Fruit fly (Drosophila melanogaster) whole organism, embryonic: ENCODE data around the gene CG17124.
A peak's percentile ranks its signal among the peaks of the same experiment; 100 is the strongest.

Experiments used
- Ada2b ChIP-seq: fragments of 200-800 bp; sonication (Bioruptor generic); IDR thresholded peaks from 2 replicates; pipeline ENCODE4 v1.3.6; 2022; ENCODE audit warnings: missing biosample characterization, missing genetic modification characterization
- B-H1 ChIP-seq: fragments of 200-800 bp; sonication (Bioruptor generic); IDR thresholded peaks from 3 replicates; pipeline ENCODE4 v1.3.6; 2022; ENCODE audit warnings: missing biosample characterization, missing genetic modification characterization
- Bgb ChIP-seq: fragments of 200-800 bp; sonication (Bioruptor generic); IDR thresholded peaks from 2 replicates; pipeline ENCODE4 v1.3.6; 2022; ENCODE audit warnings: missing biosample characterization, missing genetic modification characterization; ENCODE audit not compliant: partially characterized antibody
- CG10147 ChIP-seq: fragments of 200-800 bp; sonication (Bioruptor generic); optimal IDR thresholded peaks from 2 replicates; lab custom pipeline; 2019; ENCODE audit warnings: missing biosample characterization, mild to moderate bottlenecking, missing genetic modification characterization, moderate library complexity
- CG10209 ChIP-seq: fragments of 200-800 bp; sonication (Bioruptor generic); optimal IDR thresholded peaks from 3 replicates; lab custom pipeline; 2017; ENCODE audit warnings: missing biosample characterization, mild to moderate bottlenecking, missing genetic modification characterization, missing genetic modification reagents
- CG10565 ChIP-seq: fragments of 200-800 bp; sonication (Bioruptor generic); optimal IDR thresholded peaks from 3 replicates; lab custom pipeline; 2016; ENCODE audit warnings: missing biosample characterization, mild to moderate bottlenecking, missing genetic modification characterization
- CG10654 ChIP-seq: fragments of 200-800 bp; sonication (Bioruptor generic); optimal IDR thresholded peaks from 2 replicates; lab custom pipeline; 2016; ENCODE audit warnings: missing biosample characterization, missing genetic modification characterization
- CG10959 ChIP-seq: fragments of 200-800 bp; sonication (Bioruptor generic); IDR thresholded peaks from 2 replicates; pipeline ENCODE4 v1.3.6; 2022; ENCODE audit warnings: missing biosample characterization, missing genetic modification characterization
- CG13296 ChIP-seq: fragments of 200-800 bp; sonication (Bioruptor generic); optimal IDR thresholded peaks from 3 replicates; lab custom pipeline; 2018; ENCODE audit warnings: missing biosample characterization, mild to moderate bottlenecking, missing genetic modification characterization
- CG13775 ChIP-seq: fragments of 200-800 bp; sonication (Bioruptor generic); optimal IDR thresholded peaks from 3 replicates; lab custom pipeline; 2017; ENCODE audit warnings: missing biosample characterization, mild to moderate bottlenecking, missing genetic modification characterization
- CG15514 ChIP-seq: fragments of 200-800 bp; sonication (Bioruptor generic); optimal IDR thresholded peaks from 3 replicates; lab custom pipeline; 2017; ENCODE audit warnings: missing biosample characterization, missing genetic modification characterization, mild to moderate bottlenecking, moderate library complexity, missing genetic modification reagents
- CG1792 ChIP-seq: fragments of 200-800 bp; sonication (Bioruptor generic); optimal IDR thresholded peaks from 2 replicates; lab custom pipeline; 2016; ENCODE audit warnings: missing biosample characterization, missing genetic modification characterization
- CG18764 ChIP-seq: fragments of 200-800 bp; sonication (Bioruptor generic); optimal IDR thresholded peaks from 3 replicates; lab custom pipeline; 2016; ENCODE audit warnings: missing biosample characterization, missing genetic modification characterization
- CG2875 ChIP-seq: fragments of 200-800 bp; sonication (Bioruptor generic); optimal IDR thresholded peaks from 2 replicates; lab custom pipeline; 2017; ENCODE audit warnings: missing biosample characterization, mild to moderate bottlenecking, missing genetic modification characterization, missing genetic modification reagents
- CG32772 ChIP-seq: fragments of 200-800 bp; sonication (Bioruptor generic); IDR thresholded peaks from 2 replicates; pipeline ENCODE4 v1.3.6; 2022; ENCODE audit warnings: missing biosample characterization, missing genetic modification characterization
- CG6254 ChIP-seq: fragments of 200-800 bp; sonication (Bioruptor generic); optimal IDR thresholded peaks from 3 replicates; lab custom pipeline; 2017; ENCODE audit warnings: mild to moderate bottlenecking, missing biosample characterization, missing genetic modification reagents, missing genetic modification characterization
- CG9727 ChIP-seq: fragments of 200-800 bp; sonication (Bioruptor generic); optimal IDR thresholded peaks from 3 replicates; lab custom pipeline; 2017; ENCODE audit warnings: missing biosample characterization, mild to moderate bottlenecking, missing genetic modification characterization
- D19B ChIP-seq: fragments of 200-800 bp; sonication (Bioruptor generic); optimal IDR thresholded peaks from 2 replicates; lab custom pipeline; 2017; ENCODE audit warnings: missing biosample characterization, mild to moderate bottlenecking, missing genetic modification characterization
- H15 ChIP-seq: fragments of 200-800 bp; sonication (Bioruptor generic); IDR thresholded peaks from 3 replicates; pipeline ENCODE4 v1.3.6; 2022; ENCODE audit warnings: missing biosample characterization, missing genetic modification characterization
- Hr78 ChIP-seq, 2 experiments: fragments of 200-800 bp in 1 of 2; fragments of >200 bp in 1 of 2; sonication (Bioruptor generic) in 1 of 2; optimal IDR thresholded peaks; 2 replicates each; lab custom pipeline; 2017 to 2019; ENCODE audit warnings: missing biosample characterization in 2 of 2, missing genetic modification characterization in 2 of 2, mild to moderate bottlenecking in 1 of 2, moderate library complexity in 1 of 2
- Hsf ChIP-seq: fragments of 200-800 bp; sonication (Bioruptor generic); optimal IDR thresholded peaks from 3 replicates; lab custom pipeline; 2016; ENCODE audit warnings: missing biosample characterization, missing genetic modification characterization
- Neu2 ChIP-seq: fragments of 200-800 bp; sonication (Bioruptor generic); optimal IDR thresholded peaks from 3 replicates; lab custom pipeline; 2016; ENCODE audit warnings: missing biosample characterization, missing genetic modification characterization, borderline replicate concordance
- Nf-YC ChIP-seq: fragments of 200-800 bp; optimal IDR thresholded peaks from 3 replicates; lab custom pipeline; 2019; ENCODE audit warnings: missing biosample characterization, mild to moderate bottlenecking, missing genetic modification characterization, moderate library complexity
- Oaz ChIP-seq: fragments of 200-800 bp; sonication (Bioruptor generic); IDR thresholded peaks from 2 replicates; pipeline ENCODE4 v1.3.6; 2022; ENCODE audit warnings: missing biosample characterization, missing genetic modification characterization
- Optix ChIP-seq: fragments of 200-800 bp; sonication (Bioruptor generic); IDR thresholded peaks from 3 replicates; pipeline ENCODE4 v1.3.6; 2022; ENCODE audit warnings: missing biosample characterization, missing genetic modification characterization
- PHDP ChIP-seq: fragments of 200-800 bp; sonication (Bioruptor generic); optimal IDR thresholded peaks from 3 replicates; lab custom pipeline; 2018; ENCODE audit warnings: missing biosample characterization, mild to moderate bottlenecking, missing genetic modification characterization, moderate library complexity
- Six4 ChIP-seq: fragments of 200-800 bp; sonication (Bioruptor generic); optimal IDR thresholded peaks from 2 replicates; lab custom pipeline; 2016; ENCODE audit warnings: missing biosample characterization, missing genetic modification characterization
- Sox100B ChIP-seq: fragments of 200-800 bp; sonication (Bioruptor generic); optimal IDR thresholded peaks from 3 replicates; lab custom pipeline; 2018; ENCODE audit warnings: missing biosample characterization, mild to moderate bottlenecking, missing genetic modification characterization
- bcd ChIP-seq: fragments of 200-800 bp; sonication (Bioruptor generic); optimal IDR thresholded peaks from 2 replicates; lab custom pipeline; 2017; ENCODE audit warnings: missing biosample characterization, mild to moderate bottlenecking, missing genetic modification characterization
- bowl ChIP-seq: fragments of 200-800 bp; sonication (Bioruptor generic); IDR thresholded peaks from 2 replicates; pipeline ENCODE4 v1.3.6; 2022; ENCODE audit warnings: missing biosample characterization, missing genetic modification characterization
- btn ChIP-seq: fragments of 200-800 bp; sonication (Bioruptor generic); optimal IDR thresholded peaks from 2 replicates; lab custom pipeline; 2016; ENCODE audit warnings: missing biosample characterization, missing genetic modification characterization
- cad ChIP-seq: fragments of >200 bp; optimal IDR thresholded peaks from 2 replicates; lab custom pipeline; 2017; ENCODE audit warnings: missing biosample characterization, missing genetic modification characterization
- cato ChIP-seq: fragments of 200-800 bp; sonication (Bioruptor generic); optimal IDR thresholded peaks from 2 replicates; lab custom pipeline; 2016; ENCODE audit warnings: missing biosample characterization, missing genetic modification characterization, borderline replicate concordance
- chinmo ChIP-seq: fragments of 200-800 bp; sonication (Bioruptor generic); IDR thresholded peaks from 4 replicates; pipeline ENCODE4 v1.3.6; 2022; ENCODE audit warnings: missing biosample characterization, missing genetic modification characterization; ENCODE audit not compliant: partially characterized antibody
- ems ChIP-seq: fragments of 200-800 bp; sonication (Bioruptor generic); optimal IDR thresholded peaks from 3 replicates; lab custom pipeline; 2016; ENCODE audit warnings: missing biosample characterization, missing genetic modification characterization
- en ChIP-seq: fragments of 200-800 bp; sonication (Bioruptor generic); optimal IDR thresholded peaks from 2 replicates; lab custom pipeline; 2016; ENCODE audit warnings: missing biosample characterization, missing genetic modification characterization
- fd96Cb ChIP-seq: fragments of 200-800 bp; sonication (Bioruptor generic); optimal IDR thresholded peaks from 2 replicates; lab custom pipeline; 2018; ENCODE audit warnings: missing biosample characterization, mild to moderate bottlenecking, missing genetic modification characterization, moderate library complexity
- nau ChIP-seq: fragments of 200-800 bp; sonication (Bioruptor generic); optimal IDR thresholded peaks from 3 replicates; lab custom pipeline; 2017; ENCODE audit warnings: missing biosample characterization, mild to moderate bottlenecking, missing genetic modification characterization, missing genetic modification reagents
- pb ChIP-seq: fragments of 200-800 bp; sonication (Bioruptor generic); optimal IDR thresholded peaks from 3 replicates; lab custom pipeline; 2016; ENCODE audit warnings: missing biosample characterization, missing genetic modification characterization
- pzg ChIP-seq: fragments of 200-800 bp; sonication (Bioruptor generic); optimal IDR thresholded peaks from 3 replicates; lab custom pipeline; 2018; ENCODE audit warnings: missing biosample characterization, mild to moderate bottlenecking, missing genetic modification characterization, moderate library complexity
- rib ChIP-seq: fragments of 200-800 bp; sonication (Bioruptor generic); IDR thresholded peaks from 2 replicates; pipeline ENCODE4 v1.3.6; 2022; ENCODE audit warnings: missing biosample characterization, missing genetic modification characterization
- run ChIP-seq: fragments of 200-800 bp; sonication (Bioruptor generic); optimal IDR thresholded peaks from 3 replicates; lab custom pipeline; 2018; ENCODE audit warnings: missing biosample characterization, mild to moderate bottlenecking, missing genetic modification characterization
- sd ChIP-seq: fragments of 200-800 bp; sonication (Bioruptor generic); optimal IDR thresholded peaks from 3 replicates; lab custom pipeline; 2018; ENCODE audit warnings: missing biosample characterization, mild to moderate bottlenecking, missing genetic modification characterization, moderate library complexity
- sens ChIP-seq: fragments of 200-800 bp; sonication (Bioruptor generic); peaks from one replicate; lab custom pipeline; 2016; ENCODE audit warnings: missing biosample characterization, missing genetic modification characterization
- slou ChIP-seq: fragments of 200-800 bp; sonication (Bioruptor generic); optimal IDR thresholded peaks from 3 replicates; lab custom pipeline; 2016; ENCODE audit warnings: missing biosample characterization, missing genetic modification characterization
- stc ChIP-seq: fragments of 200-800 bp; sonication (Bioruptor generic); IDR thresholded peaks from 2 replicates; pipeline ENCODE4 v1.3.6; 2022; ENCODE audit warnings: missing biosample characterization, missing genetic modification characterization
- tin ChIP-seq: fragments of 200-800 bp; sonication (Bioruptor generic); optimal IDR thresholded peaks from 3 replicates; lab custom pipeline; 2016; ENCODE audit warnings: missing biosample characterization, missing genetic modification characterization
- twi ChIP-seq: fragments of 200-800 bp; optimal IDR thresholded peaks from 2 replicates; lab custom pipeline; 2019; ENCODE audit warnings: missing biosample characterization, mild to moderate bottlenecking, missing genetic modification characterization, moderate library complexity

CG17124 gene

DNA sequence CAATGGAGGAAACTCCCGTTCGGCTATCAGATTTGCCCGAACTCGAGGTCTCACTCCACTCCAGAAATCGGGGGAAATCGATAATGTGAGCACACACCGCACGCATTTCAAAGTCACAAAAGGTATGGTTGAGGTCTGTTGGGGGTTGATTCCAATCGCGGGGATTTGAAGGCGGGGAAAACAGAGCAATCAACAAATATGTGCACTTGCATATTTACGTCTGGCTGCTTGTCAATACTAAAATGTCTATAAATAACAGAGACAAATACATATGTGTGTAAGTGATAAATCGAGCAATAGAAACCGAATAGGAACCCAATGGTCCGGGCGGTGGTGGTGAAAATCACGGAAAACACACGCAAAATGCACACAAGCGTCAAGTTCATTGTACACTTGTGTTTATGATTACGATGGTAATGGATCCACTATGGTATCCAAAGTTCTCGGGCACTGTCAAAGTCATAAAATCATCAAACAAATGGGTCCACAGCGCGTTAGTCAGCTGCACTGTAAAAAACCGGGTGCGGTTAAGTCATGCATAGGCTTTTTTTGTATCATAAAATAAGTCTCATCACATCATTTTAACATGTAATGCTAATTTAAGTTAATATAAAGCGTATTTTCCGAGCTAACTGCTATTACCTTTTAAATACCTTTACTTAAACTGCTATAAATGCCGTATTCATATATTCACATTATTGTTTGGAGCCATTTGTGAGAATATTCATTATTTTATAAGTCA is 4.1 kb downstream of the CG17124 start (continued):
- TF ChIP-seq bcd (GFP tag; lab: Kevin White, UChicago) (peak; percentile 88), Ada2b (GFP tag; lab: Robert Waterston, UW) (peak; percentile 69; the same call in 1 of the 2 replicates), cato (peak; percentile 83), pzg (no peak), bowl (GFP tag; lab: Robert Waterston, UW) (0 out of 2 replicates have a peak, but pooled peaks have one; percentile 32), rib (GFP tag; lab: Robert Waterston, UW) (peak; percentile 37; the same call in 1 of the 2 replicates), chinmo (0 out of 4 replicates have a peak, but pooled peaks have one; percentile 56), sens (peak; percentile 99), D19B (GFP tag; lab: Kevin White, UChicago) (no peak), CG1792 (GFP tag; lab: Kevin White, UChicago) (peak; percentile 97), en (GFP tag; lab: Kevin White, UChicago) (peak; percentile 87), Optix (peak; percentile 78), CG10565 (peak; percentile 25), B-H1 (GFP tag; lab: Robert Waterston, UW) (peak; percentile 55; the same call in 2 of the 3 replicates), Sox100B (peak; percentile 83), CG6254 (GFP tag; lab: Kevin White, UChicago) (peak; percentile 89), ems (GFP tag; lab: Kevin White, UChicago) (peak; percentile 34), CG2875 (peak; percentile 97), twi (tag; lab: Kevin White, UChicago) (peak; percentile 95), CG10147 (GFP tag; lab: Kevin White, UChicago) (peak; percentile 47), nau (peak; percentile 90), fd96Cb (peak; percentile 76), slou (peak; percentile 68), Neu2 (peak; percentile 51), Nf-YC (tag; lab: Kevin White, UChicago) (peak; percentile 3), CG10959 (GFP tag; lab: Robert Waterston, UW) (peak; percentile 78), sd (peak; percentile 64), CG18764 (peak; percentile 92), pb (GFP tag; lab: Kevin White, UChicago) (peak; percentile 72), stc (GFP tag; lab: Robert Waterston, UW) (peak; percentile 78; the same call in 1 of the 2 replicates), H15 (GFP tag; lab: Robert Waterston, UW) (peak; percentile 81), PHDP (peak; percentile 83), CG9727 (GFP tag; lab: Kevin White, UChicago) (peak; percentile 96), CG32772 (GFP tag; lab: Robert Waterston, UW) (peak; percentile 63), tin (GFP tag; lab: Kevin White, UChicago) (peak; percentile 79), Bgb (GFP tag; lab: Robert Waterston, UW) (no peak), CG13775 (GFP tag; lab: Kevin White, UChicago) (peak; percentile 74), Oaz (GFP tag; lab: Robert Waterston, UW) (no peak), CG10654 (GFP tag; lab: Kevin White, UChicago) (peak; percentile 92), CG15514 (GFP tag; lab: Kevin White, UChicago) (peak; percentile 77), run (tag; lab: Kevin White, UChicago) (peak; percentile 23), cad (GFP tag; lab: Kevin White, UChicago) (no peak), Hr78 (GFP tag; optimal IDR thresholded peaks at IDR 0.05; lab: Kevin White, UChicago) (peak in 1 of 2 experiments; percentile 25), Six4 (peak; percentile 85), CG10209 (GFP tag; lab: Kevin White, UChicago) (peak; percentile 95), Hsf (GFP tag; lab: Kevin White, UChicago) (peak; percentile 78), btn (GFP tag; lab: Kevin White, UChicago) (peak; percentile 90), CG13296 (GFP tag; lab: Kevin White, UChicago) (peak; percentile 77)
